Worm (Caenorhabditis elegans): Measurements from ENCODE around the gene agr-1.

The agr-1 gene

ce11 chrII:6776418-6777034 is 1.6 kb upstream of the agr-1 start, which contains the start of gene ssup-72 (continued):
- peak; percentile 82 for TF ChIP-seq tbx-7 (tag; optimal IDR thresholded peaks at IDR 0.05)

ce11 chrII:6772482-6772881 is 2.5 kb downstream of the agr-1 start:
- TF ChIP-seq rnt-1 (tag; optimal IDR thresholded peaks at IDR 0.05) (no peak), ceh-9 (tag; optimal IDR thresholded peaks at IDR 0.05) (no peak), pag-3 (tag; optimal IDR thresholded peaks at IDR 0.05; ENCODE audit: borderline replicate concordance) (no peak), zip-5 (tag; optimal IDR thresholded peaks at IDR 0.05) (no peak), pros-1 (tag; optimal IDR thresholded peaks at IDR 0.05) (no peak), lin-11 (tag; optimal IDR thresholded peaks at IDR 0.05) (no peak), unc-3 (GFP tag; conservative IDR thresholded peaks at IDR 0.05) (no peak), unc-3 (tag; optimal IDR thresholded peaks at IDR 0.05) (peak; percentile 34), eyg-1 (tag; optimal IDR thresholded peaks at IDR 0.05) (no peak), unc-42 (tag; optimal IDR thresholded peaks at IDR 0.05) (peak; percentile 29), che-1 (tag; optimal IDR thresholded peaks at IDR 0.05) (no peak), hlh-13 (GFP tag; optimal IDR thresholded peaks at IDR 0.05) (no peak)

ce11 chrII:6770030-6770429 is 4.9 kb downstream of the agr-1 start:
- TF ChIP-seq ets-4 (tag; optimal IDR thresholded peaks at IDR 0.05), result no peak
- no peak for TF ChIP-seq hlh-15 (tag; optimal IDR thresholded peaks at IDR 0.05)
- TF ChIP-seq lin-11 (tag; optimal IDR thresholded peaks at IDR 0.05), result no peak
- TF ChIP-seq pag-3 (tag; optimal IDR thresholded peaks at IDR 0.05; ENCODE audit: borderline replicate concordance), result no peak
- TF ChIP-seq eyg-1 (tag; optimal IDR thresholded peaks at IDR 0.05), result no peak
- no peak for TF ChIP-seq pros-1 (tag; optimal IDR thresholded peaks at IDR 0.05)
- no peak for TF ChIP-seq tbx-2 (tag; optimal IDR thresholded peaks at IDR 0.05)
- TF ChIP-seq fkh-10 (GFP tag; optimal IDR thresholded peaks at IDR 0.05), result no peak
- TF ChIP-seq fax-1 (tag; optimal IDR thresholded peaks at IDR 0.05), result no peak
- no peak for TF ChIP-seq F13H6.1 (tag; optimal IDR thresholded peaks at IDR 0.05)
- no peak for TF ChIP-seq pqm-1 (tag; optimal IDR thresholded peaks at IDR 0.05)
- no peak for TF ChIP-seq mec-3 (tag; optimal IDR thresholded peaks at IDR 0.05; ENCODE audit: borderline replicate concordance)
- no peak for TF ChIP-seq ahr-1 (tag; optimal IDR thresholded peaks at IDR 0.05)
- no peak for TF ChIP-seq sox-4 (tag; optimal IDR thresholded peaks at IDR 0.05)
- no peak for TF ChIP-seq C38D4.7 (GFP tag; optimal IDR thresholded peaks at IDR 0.05)
- TF ChIP-seq hlh-13 (GFP tag; optimal IDR thresholded peaks at IDR 0.05), result no peak
- TF ChIP-seq nhr-232 (tag; optimal IDR thresholded peaks at IDR 0.05), result no peak

ce11 chrII:6768014-6768413 is 7.0 kb downstream of the agr-1 start, which contains the start of gene F41G3.18:
Gene F41G3.18 (plus strand): TSS chrII:6768314.
- TF ChIP-seq ama-1 (optimal IDR thresholded peaks at IDR 0.05) (no peak), ceh-30 (tag; optimal IDR thresholded peaks at IDR 0.05) (no peak), che-1 (tag; optimal IDR thresholded peaks at IDR 0.05) (no peak), madf-2 (tag; optimal IDR thresholded peaks at IDR 0.05) (no peak), lim-6 (tag; optimal IDR thresholded peaks at IDR 0.05) (no peak), K02D7.2 (tag; optimal IDR thresholded peaks at IDR 0.05) (no peak), pag-3 (tag; optimal IDR thresholded peaks at IDR 0.05; ENCODE audit: borderline replicate concordance) (no peak), F13H6.1 (tag; optimal IDR thresholded peaks at IDR 0.05) (no peak), nhr-11 (tag; optimal IDR thresholded peaks at IDR 0.05) (no peak), C08G9.2 (tag; optimal IDR thresholded peaks at IDR 0.05) (no peak), mec-3 (tag; optimal IDR thresholded peaks at IDR 0.05; ENCODE audit: borderline replicate concordance) (no peak), ttx-3 (tag; optimal IDR thresholded peaks at IDR 0.05) (no peak), hlh-8 (tag; optimal IDR thresholded peaks at IDR 0.05) (no peak), elt-4 (tag; optimal IDR thresholded peaks at IDR 0.05) (no peak), T23F11.4 (GFP tag; optimal IDR thresholded peaks at IDR 0.05) (no peak), ceh-45 (GFP tag; IDR thresholded peaks at IDR 0.05) (no peak), hlh-6 (tag; optimal IDR thresholded peaks at IDR 0.05) (no peak)
